Fruit fly (Drosophila melanogaster) whole organism, embryonic: ENCODE results near the gene Src64B.
A peak's percentile ranks its signal among the peaks of the same experiment; 100 is the strongest.

Experiments used
- Awh ChIP-seq: fragments of 200-800 bp; sonication (Bioruptor generic); IDR thresholded peaks from 2 replicates; pipeline ENCODE4, ENCODE4 v1.3.6; 2022; ENCODE audit warnings: missing biosample characterization, missing genetic modification characterization
- Blimp-1 ChIP-seq: fragments of 200-800 bp; sonication (Bioruptor generic); optimal IDR thresholded peaks from 3 replicates; lab custom pipeline; 2018; ENCODE audit warnings: missing biosample characterization, missing genetic modification characterization, mild to moderate bottlenecking, moderate library complexity, missing genetic modification reagents
- CG10147 ChIP-seq: fragments of 200-800 bp; sonication (Bioruptor generic); optimal IDR thresholded peaks from 2 replicates; lab custom pipeline; 2019; ENCODE audit warnings: missing biosample characterization, mild to moderate bottlenecking, missing genetic modification characterization, moderate library complexity
- CG11398 ChIP-seq: fragments of 200-800 bp; sonication (Bioruptor generic); optimal IDR thresholded peaks from 2 replicates; lab custom pipeline; 2016; ENCODE audit warnings: missing biosample characterization, missing genetic modification characterization
- CG11504 ChIP-seq: fragments of 200-800 bp; sonication (Bioruptor generic); optimal IDR thresholded peaks from 3 replicates; lab custom pipeline; 2019; ENCODE audit warnings: missing biosample characterization, mild to moderate bottlenecking, missing genetic modification characterization, moderate library complexity
- CG11723 ChIP-seq: fragments of 200-800 bp; sonication (Bioruptor generic); optimal IDR thresholded peaks from 2 replicates; lab custom pipeline; 2017; ENCODE audit warnings: missing biosample characterization, mild to moderate bottlenecking, missing genetic modification characterization
- CG15479 ChIP-seq: fragments of 200-800 bp; sonication (Bioruptor generic); optimal IDR thresholded peaks from 3 replicates; lab custom pipeline; 2019; ENCODE audit warnings: missing biosample characterization, mild to moderate bottlenecking, missing genetic modification characterization, moderate library complexity
- CG16863 ChIP-seq: fragments of 200-800 bp; sonication (Bioruptor generic); optimal IDR thresholded peaks from 3 replicates; lab custom pipeline; 2016; ENCODE audit warnings: missing biosample characterization, missing genetic modification characterization
- CG17359 ChIP-seq: fragments of 200-800 bp; sonication (Bioruptor generic); optimal IDR thresholded peaks from 3 replicates; lab custom pipeline; 2018; ENCODE audit warnings: missing biosample characterization, mild to moderate bottlenecking, missing genetic modification characterization, moderate library complexity
- CG17829 ChIP-seq: fragments of 200-800 bp; optimal IDR thresholded peaks from 2 replicates; lab custom pipeline; 2019; ENCODE audit warnings: missing biosample characterization, mild to moderate bottlenecking, missing genetic modification characterization, moderate library complexity
- CG18262 ChIP-seq: fragments of 200-800 bp; optimal IDR thresholded peaks from 3 replicates; lab custom pipeline; 2019; ENCODE audit warnings: missing biosample characterization, mild to moderate bottlenecking, missing genetic modification characterization, moderate library complexity
- CG18476 ChIP-seq: fragments of 200-800 bp; sonication (Bioruptor generic); optimal IDR thresholded peaks from 2 replicates; lab custom pipeline; 2016; ENCODE audit warnings: missing biosample characterization, mild to moderate bottlenecking, missing genetic modification characterization
- CG18619 ChIP-seq: fragments of 200-800 bp; sonication (Bioruptor generic); optimal IDR thresholded peaks from 3 replicates; lab custom pipeline; 2017; ENCODE audit warnings: missing biosample characterization, mild to moderate bottlenecking, missing genetic modification characterization
- CG2116 ChIP-seq: fragments of 200-800 bp; sonication (Bioruptor generic); optimal IDR thresholded peaks from 3 replicates; lab custom pipeline; 2018; ENCODE audit warnings: missing biosample characterization, mild to moderate bottlenecking, missing genetic modification characterization
- CG2678 ChIP-seq: fragments of 200-800 bp; sonication (Bioruptor generic); optimal IDR thresholded peaks from 3 replicates; lab custom pipeline; 2019; ENCODE audit warnings: missing biosample characterization, mild to moderate bottlenecking, missing genetic modification characterization, moderate library complexity
- CG3065 ChIP-seq: fragments of 200-800 bp; sonication (Bioruptor generic); optimal IDR thresholded peaks from 2 replicates; lab custom pipeline; 2016; ENCODE audit warnings: missing biosample characterization, missing genetic modification characterization
- CG31441 ChIP-seq: fragments of 200-800 bp; sonication (Bioruptor generic); IDR thresholded peaks from 2 replicates; pipeline ENCODE4 v1.3.6; 2022; ENCODE audit warnings: missing biosample characterization, missing genetic modification characterization
- CG33213 ChIP-seq: fragments of 200-800 bp; sonication (Bioruptor generic); optimal IDR thresholded peaks from 3 replicates; lab custom pipeline; 2016; ENCODE audit warnings: missing biosample characterization, missing genetic modification characterization
- CG5245 ChIP-seq: fragments of 200-800 bp; sonication (Bioruptor generic); optimal IDR thresholded peaks from 3 replicates; lab custom pipeline; 2016; ENCODE audit warnings: missing biosample characterization, missing genetic modification characterization
- CG6272 ChIP-seq: fragments of 200-800 bp; sonication (Bioruptor generic); IDR thresholded peaks from 2 replicates; pipeline ENCODE4 v1.3.6; 2022; ENCODE audit warnings: missing biosample characterization, missing genetic modification characterization
- CG6813 ChIP-seq: fragments of 200-800 bp; sonication (Bioruptor generic); optimal IDR thresholded peaks from 2 replicates; lab custom pipeline; 2017; ENCODE audit warnings: missing biosample characterization, missing genetic modification characterization, mild to moderate bottlenecking, moderate library complexity, missing genetic modification reagents
- CG6854 ChIP-seq: fragments of 200-800 bp; sonication (Bioruptor generic); optimal IDR thresholded peaks from 3 replicates; lab custom pipeline; 2017; ENCODE audit warnings: missing biosample characterization, mild to moderate bottlenecking, missing genetic modification characterization
- CG7556 ChIP-seq: fragments of 200-800 bp; sonication (Bioruptor generic); optimal IDR thresholded peaks from 2 replicates; lab custom pipeline; 2017; ENCODE audit warnings: missing biosample characterization, mild to moderate bottlenecking, missing genetic modification characterization
- CG7839 ChIP-seq: fragments of 200-800 bp; sonication (Bioruptor generic); optimal IDR thresholded peaks from 3 replicates; lab custom pipeline; 2018; ENCODE audit warnings: missing biosample characterization, mild to moderate bottlenecking, missing genetic modification characterization, moderate library complexity
- CG7928 ChIP-seq: fragments of 200-800 bp; sonication (Bioruptor generic); optimal IDR thresholded peaks from 2 replicates; lab custom pipeline; 2017; ENCODE audit warnings: missing biosample characterization, mild to moderate bottlenecking, missing genetic modification characterization
- CG8290 ChIP-seq, 3 experiments: fragments of 200-800 bp; sonication (Bioruptor generic); optimal IDR thresholded peaks; 2 replicates each; lab custom pipeline; 2016 to 2019; ENCODE audit warnings: missing biosample characterization in 3 of 3, missing genetic modification characterization in 3 of 3, mild to moderate bottlenecking in 2 of 3, moderate library complexity in 1 of 3
- CG8359 ChIP-seq: fragments of 200-800 bp; sonication (Bioruptor generic); optimal IDR thresholded peaks from 2 replicates; lab custom pipeline; 2017; ENCODE audit warnings: missing biosample characterization, mild to moderate bottlenecking, missing genetic modification characterization, borderline replicate concordance
- Chrac-16 ChIP-seq: fragments of 200-800 bp; sonication (Bioruptor generic); optimal IDR thresholded peaks from 3 replicates; lab custom pipeline; 2016; ENCODE audit warnings: missing biosample characterization, missing genetic modification characterization
- D19B ChIP-seq: fragments of 200-800 bp; sonication (Bioruptor generic); optimal IDR thresholded peaks from 2 replicates; lab custom pipeline; 2017; ENCODE audit warnings: missing biosample characterization, mild to moderate bottlenecking, missing genetic modification characterization
- Dek ChIP-seq: fragments of 200-800 bp; sonication (Bioruptor generic); optimal IDR thresholded peaks from 3 replicates; lab custom pipeline; 2019; ENCODE audit warnings: missing biosample characterization, mild to moderate bottlenecking, missing genetic modification characterization, moderate library complexity
- Dp ChIP-seq: fragments of 200-800 bp; sonication (Bioruptor generic); optimal IDR thresholded peaks from 2 replicates; lab custom pipeline; 2018; ENCODE audit warnings: missing biosample characterization, mild to moderate bottlenecking, missing genetic modification characterization, moderate library complexity
- GATAe ChIP-seq: fragments of 200-800 bp; sonication (Bioruptor generic); conservative IDR thresholded peaks from 2 replicates; pipeline ENCODE4 v1.3.6; 2022; ENCODE audit warnings: missing biosample characterization, missing genetic modification characterization
- H15 ChIP-seq: fragments of 200-800 bp; sonication (Bioruptor generic); IDR thresholded peaks from 3 replicates; pipeline ENCODE4 v1.3.6; 2022; ENCODE audit warnings: missing biosample characterization, missing genetic modification characterization
- Meics ChIP-seq: fragments of 200-800 bp; sonication (Bioruptor generic); optimal IDR thresholded peaks from 2 replicates; lab custom pipeline; 2017; ENCODE audit warnings: missing biosample characterization, mild to moderate bottlenecking, missing genetic modification characterization
- NC2β ChIP-seq: fragments of 200-800 bp; sonication (Bioruptor generic); optimal IDR thresholded peaks from 2 replicates; lab custom pipeline; 2016; ENCODE audit warnings: missing biosample characterization, missing genetic modification characterization
- Nf-YA ChIP-seq: fragments of 200-800 bp; sonication (Bioruptor generic); IDR thresholded peaks from 2 replicates; pipeline ENCODE4 v1.3.6; 2022; ENCODE audit warnings: missing biosample characterization, missing genetic modification characterization
- Nf-YB ChIP-seq: fragments of 200-800 bp; sonication (Bioruptor generic); optimal IDR thresholded peaks from 3 replicates; lab custom pipeline; 2019; ENCODE audit warnings: missing biosample characterization, mild to moderate bottlenecking, missing genetic modification characterization, moderate library complexity
- Sox102F ChIP-seq: fragments of 200-800 bp; sonication (Bioruptor generic); optimal IDR thresholded peaks from 2 replicates; lab custom pipeline; 2018; ENCODE audit warnings: missing biosample characterization, mild to moderate bottlenecking, missing genetic modification characterization, moderate library complexity
- Xrp1 ChIP-seq: fragments of 200-800 bp; sonication (Bioruptor generic); IDR thresholded peaks from 2 replicates; pipeline ENCODE4 v1.3.6; 2022; ENCODE audit warnings: missing biosample characterization, missing genetic modification characterization
- bab2 ChIP-seq: fragments of 200-800 bp; sonication (Bioruptor generic); optimal IDR thresholded peaks from 2 replicates; lab custom pipeline; 2016; ENCODE audit warnings: missing biosample characterization, missing genetic modification characterization
- dmrt11E ChIP-seq: fragments of 200-800 bp; sonication (Bioruptor generic); optimal IDR thresholded peaks from 3 replicates; lab custom pipeline; 2018; ENCODE audit warnings: missing biosample characterization, mild to moderate bottlenecking, missing genetic modification characterization, moderate library complexity
- h ChIP-seq: fragments of >200 bp; optimal IDR thresholded peaks from 2 replicates; lab custom pipeline; 2017
- lov ChIP-seq, 2 experiments: fragments of 200-800 bp in 1 of 2; fragments of >200 bp in 1 of 2; sonication (Bioruptor generic) in 1 of 2; IDR thresholded peaks in 1 of 2; optimal IDR thresholded peaks in 1 of 2; 2 replicates in 1 of 2; 3 replicates in 1 of 2; pipeline versions ENCODE4 v1.3.6 to Lab custom; 2017 to 2022; ENCODE audit warnings: missing biosample characterization in 1 of 2, missing genetic modification characterization in 1 of 2
- sens-2 ChIP-seq: fragments of 200-800 bp; sonication (Bioruptor generic); IDR thresholded peaks from 2 replicates; pipeline ENCODE4 v1.3.6; 2022; ENCODE audit warnings: missing biosample characterization, missing genetic modification characterization
- slbo ChIP-seq: fragments of 200-800 bp; sonication (Bioruptor generic); IDR thresholded peaks from 2 replicates; pipeline ENCODE4 v1.3.6; 2022; ENCODE audit warnings: missing biosample characterization, missing genetic modification characterization
- tin ChIP-seq: fragments of 200-800 bp; sonication (Bioruptor generic); optimal IDR thresholded peaks from 3 replicates; lab custom pipeline; 2016; ENCODE audit warnings: missing biosample characterization, missing genetic modification characterization
- trem ChIP-seq: fragments of 200-800 bp; optimal IDR thresholded peaks from 3 replicates; lab custom pipeline; 2019; ENCODE audit warnings: missing biosample characterization, mild to moderate bottlenecking, missing genetic modification characterization, moderate library complexity
- unc-4 ChIP-seq: fragments of 200-800 bp; sonication (Bioruptor generic); IDR thresholded peaks from 2 replicates; pipeline ENCODE4 v1.3.6; 2022; ENCODE audit warnings: missing biosample characterization, missing genetic modification characterization; ENCODE audit not compliant: partially characterized antibody
- wek ChIP-seq: fragments of 200-800 bp; sonication (Bioruptor generic); optimal IDR thresholded peaks from 3 replicates; lab custom pipeline; 2018; ENCODE audit warnings: missing biosample characterization, mild to moderate bottlenecking, missing genetic modification characterization, moderate library complexity
- zf30C ChIP-seq: fragments of 200-800 bp; sonication (Bioruptor generic); optimal IDR thresholded peaks from 3 replicates; lab custom pipeline; 2018; ENCODE audit warnings: missing biosample characterization, mild to moderate bottlenecking, missing genetic modification characterization

Src64B gene

dm6 chr3L:4613846-4614247 lies 12.1 kb downstream of the Src64B start (continued):
- TF ChIP-seq CG17359 (tag; lab: Kevin White, UChicago) (peak; percentile 2), Nf-YA (GFP tag; lab: Robert Waterston, UW) (no peak), Dek (no peak), Chrac-16 (peak; percentile 20), CG2116 (GFP tag; lab: Kevin White, UChicago) (peak; percentile 10), CG6813 (peak; percentile 23), CG7839 (tag; lab: Kevin White, UChicago) (no peak), CG18619 (GFP tag; lab: Kevin White, UChicago) (peak; percentile 19), sens-2 (no peak; the same call in 1 of the 2 replicates), Nf-YB (GFP tag; lab: Kevin White, UChicago) (peak; percentile 17), zf30C (GFP tag; lab: Kevin White, UChicago) (peak; percentile 85), CG7928 (GFP tag; lab: Kevin White, UChicago) (no peak), CG5245 (GFP tag; lab: Kevin White, UChicago) (no peak), H15 (GFP tag; lab: Robert Waterston, UW) (no peak), tin (GFP tag; lab: Kevin White, UChicago) (peak; percentile 29), Meics (GFP tag; lab: Kevin White, UChicago) (no peak), bab2 (GFP tag; lab: Kevin White, UChicago) (peak; percentile 34), CG33213 (GFP tag; lab: Kevin White, UChicago) (no peak), Sox102F (GFP tag; lab: Kevin White, UChicago) (no peak), CG31441 (no peak), CG6854 (GFP tag; lab: Kevin White, UChicago) (no peak), h (lab: Kevin White, UChicago) (no peak), CG17829 (tag; lab: Kevin White, UChicago) (peak; percentile 42), CG11504 (no peak), slbo (GFP tag; lab: Robert Waterston, UW) (no peak), trem (tag; lab: Kevin White, UChicago) (peak; percentile 2), lov (optimal IDR thresholded peaks at IDR 0.05; lab: Kevin White, UChicago) (no peak), lov (GFP tag; IDR thresholded peaks at IDR 0.05; lab: Robert Waterston, UW) (no peak), Awh (GFP tag; lab: Robert Waterston, UW) (no peak), CG15479 (GFP tag; lab: Kevin White, UChicago) (peak; percentile 44), CG8359 (GFP tag; lab: Kevin White, UChicago) (no peak), Dp (no peak), CG6272 (GFP tag; lab: Robert Waterston, UW) (no peak), CG18262 (tag; lab: Kevin White, UChicago) (peak; percentile 31), D19B (GFP tag; lab: Kevin White, UChicago) (no peak), CG3065 (peak; percentile 4), CG18476 (GFP tag; lab: Kevin White, UChicago) (peak; percentile 99), unc-4 (GFP tag; lab: Robert Waterston, UW) (no peak), dmrt11E (tag; lab: Kevin White, UChicago) (peak; percentile 64), CG16863 (GFP tag; lab: Kevin White, UChicago) (no peak), Blimp-1 (GFP tag; lab: Kevin White, UChicago) (peak; percentile 69), GATAe (GFP tag; lab: Robert Waterston, UW) (no peak), Xrp1 (GFP tag; lab: Robert Waterston, UW) (peak; percentile 54; the same call in 1 of the 2 replicates), wek (GFP tag; lab: Kevin White, UChicago) (no peak), CG8290 (GFP tag; optimal IDR thresholded peaks at IDR 0.05; lab: Kevin White, UChicago) (peak; percentile 33), CG8290 (tag; optimal IDR thresholded peaks at IDR 0.05; lab: Kevin White, UChicago) (peak; percentile 24 to 33), CG7556 (GFP tag; lab: Kevin White, UChicago) (no peak), NC2β (GFP tag; lab: Kevin White, UChicago) (peak; percentile 40), CG11723 (GFP tag; lab: Kevin White, UChicago) (no peak), CG2678 (tag; lab: Kevin White, UChicago) (peak; percentile 13), CG10147 (no peak), CG11398 (GFP tag; lab: Kevin White, UChicago) (peak; percentile 21)
